Worm (Caenorhabditis elegans) whole organism, L2 larva: ENCODE results near the gene efr-3.

Experiments used
- C34F6.9 ChIP-seq: fragments of 150-350 bp; optimal IDR thresholded peaks from 2 replicates; lab custom pipeline; 2014; ENCODE audit warnings: missing biosample characterization, missing genetic modification characterization
- F13H6.1 ChIP-seq: sonication (generic microtip); optimal IDR thresholded peaks from 2 replicates; lab custom pipeline; 2016; ENCODE audit warnings: missing genetic modification characterization, missing compliant biosample characterization
- R02D3.7 ChIP-seq: fragments of 150-350 bp; optimal IDR thresholded peaks from 2 replicates; lab custom pipeline; 2014; ENCODE audit warnings: missing biosample characterization, missing genetic modification characterization
- Y55F3AM.14 ChIP-seq: fragments of 200-800 bp; sonication (Bioruptor generic); optimal IDR thresholded peaks from 2 replicates; lab custom pipeline; 2018; ENCODE audit warnings: mild to moderate bottlenecking, missing genetic modification characterization, missing compliant biosample characterization
- ZK546.5 ChIP-seq: sonication (generic microtip); optimal IDR thresholded peaks from 2 replicates; lab custom pipeline; 2017; ENCODE audit warnings: missing biosample characterization, missing genetic modification characterization
- alr-1 ChIP-seq: fragments of 150-350 bp; optimal IDR thresholded peaks from 2 replicates; lab custom pipeline; 2014; ENCODE audit warnings: missing biosample characterization, missing genetic modification characterization
- aly-2 ChIP-seq: fragments of 150-350 bp; optimal IDR thresholded peaks from 2 replicates; lab custom pipeline; 2014; ENCODE audit warnings: missing biosample characterization, missing genetic modification characterization
- ama-1 ChIP-seq: fragments of 150-350 bp; optimal IDR thresholded peaks from 2 replicates; lab custom pipeline; 2018; ENCODE audit warnings: inconsistent platforms
- blmp-1 ChIP-seq: sonication (generic microtip); optimal IDR thresholded peaks from 2 replicates; lab custom pipeline; 2017; ENCODE audit warnings: missing genetic modification characterization, mild to moderate bottlenecking, missing compliant biosample characterization, antibody characterized with exemption, moderate library complexity; ENCODE audit not compliant: insufficient read depth
- ceh-16 ChIP-seq: fragments of 150-350 bp; optimal IDR thresholded peaks from 2 replicates; lab custom pipeline; 2014; ENCODE audit warnings: missing biosample characterization, missing genetic modification characterization
- ceh-82 ChIP-seq: fragments of 150-350 bp; optimal IDR thresholded peaks from 2 replicates; lab custom pipeline; 2014; ENCODE audit warnings: missing biosample characterization, missing genetic modification characterization
- crh-2 ChIP-seq: sonication (generic microtip); optimal IDR thresholded peaks from 2 replicates; lab custom pipeline; 2017; ENCODE audit warnings: missing biosample characterization, missing genetic modification characterization
- dmd-4 ChIP-seq: sonication (generic microtip); optimal IDR thresholded peaks from 2 replicates; lab custom pipeline; 2017; ENCODE audit warnings: missing biosample characterization, missing genetic modification characterization
- egl-27 ChIP-seq: sonication (generic microtip); optimal IDR thresholded peaks from 3 replicates; lab custom pipeline; 2017; ENCODE audit warnings: missing biosample characterization, missing genetic modification reagents, missing genetic modification characterization
- elt-1 ChIP-seq: fragments of 150-350 bp; optimal IDR thresholded peaks from 2 replicates; lab custom pipeline; 2014; ENCODE audit warnings: missing biosample characterization, missing genetic modification characterization
- elt-3 ChIP-seq: sonication (generic microtip); optimal IDR thresholded peaks from 2 replicates; lab custom pipeline; 2017; ENCODE audit warnings: missing biosample characterization, missing genetic modification characterization
- fos-1 ChIP-seq: fragments of 150-350 bp; optimal IDR thresholded peaks from 2 replicates; lab custom pipeline; 2014; ENCODE audit warnings: missing biosample characterization, missing genetic modification characterization
- gmeb-1 ChIP-seq: fragments of 150-350 bp; optimal IDR thresholded peaks from 2 replicates; lab custom pipeline; 2014; ENCODE audit warnings: missing biosample characterization, missing genetic modification characterization
- lin-11 ChIP-seq: fragments of 150-350 bp; sonication (generic microtip); optimal IDR thresholded peaks from 2 replicates; lab custom pipeline; 2014; ENCODE audit warnings: missing biosample characterization, missing genetic modification characterization, inconsistent platforms, mixed read lengths
- lin-13 ChIP-seq: fragments of 150-350 bp; optimal IDR thresholded peaks from 2 replicates; lab custom pipeline; 2014; ENCODE audit warnings: missing biosample characterization, missing genetic modification reagents, missing genetic modification characterization
- lin-39 ChIP-seq: fragments of 150-350 bp; optimal IDR thresholded peaks from 2 replicates; lab custom pipeline; 2014; ENCODE audit warnings: missing biosample characterization, missing genetic modification reagents, missing genetic modification characterization
- lsy-2 ChIP-seq, 2 experiments: fragments of 150-350 bp in 1 of 2; sonication (generic microtip) in 1 of 2; optimal IDR thresholded peaks; 2 replicates each; lab custom pipeline; 2014 to 2017; ENCODE audit warnings: missing biosample characterization in 2 of 2, missing genetic modification characterization in 2 of 2
- mab-5 ChIP-seq: fragments of 150-350 bp; optimal IDR thresholded peaks from 2 replicates; lab custom pipeline; 2014; ENCODE audit warnings: missing biosample characterization, missing genetic modification characterization
- mbf-1 ChIP-seq: sonication (generic microtip); optimal IDR thresholded peaks from 2 replicates; lab custom pipeline; 2017; ENCODE audit warnings: missing biosample characterization, missing genetic modification characterization
- mdl-1 ChIP-seq, 2 experiments: fragments of 150-350 bp in 1 of 2; sonication (generic microtip) in 1 of 2; optimal IDR thresholded peaks; 2 replicates each; lab custom pipeline; 2017; ENCODE audit warnings: missing biosample characterization in 2 of 2, missing genetic modification characterization in 2 of 2
- nhr-10 ChIP-seq: sonication (generic microtip); optimal IDR thresholded peaks from 2 replicates; lab custom pipeline; 2017; ENCODE audit warnings: missing biosample characterization, missing genetic modification characterization
- nhr-11 ChIP-seq: fragments of 150-350 bp; optimal IDR thresholded peaks from 2 replicates; lab custom pipeline; 2014; ENCODE audit warnings: missing biosample characterization, missing genetic modification characterization
- nhr-12 ChIP-seq: fragments of 150-350 bp; optimal IDR thresholded peaks from 2 replicates; lab custom pipeline; 2014; ENCODE audit warnings: missing biosample characterization, missing genetic modification characterization
- nhr-129 ChIP-seq: fragments of 150-350 bp; optimal IDR thresholded peaks from 2 replicates; lab custom pipeline; 2014; ENCODE audit warnings: missing biosample characterization, missing genetic modification characterization
- nhr-21 ChIP-seq: fragments of 150-350 bp; optimal IDR thresholded peaks from 2 replicates; lab custom pipeline; 2014; ENCODE audit warnings: missing biosample characterization, missing genetic modification characterization
- nhr-23 ChIP-seq: fragments of 150-350 bp; optimal IDR thresholded peaks from 2 replicates; lab custom pipeline; 2014; ENCODE audit warnings: missing biosample characterization, missing genetic modification reagents, missing genetic modification characterization
- nhr-237 ChIP-seq: fragments of 150-350 bp; optimal IDR thresholded peaks from 2 replicates; lab custom pipeline; 2014; ENCODE audit warnings: missing biosample characterization, missing genetic modification characterization
- nhr-25 ChIP-seq: fragments of 150-350 bp; sonication (generic microtip); optimal IDR thresholded peaks from 3 replicates; lab custom pipeline; 2014; ENCODE audit warnings: missing biosample characterization, missing genetic modification characterization
- nhr-6 ChIP-seq: fragments of 150-350 bp; optimal IDR thresholded peaks from 2 replicates; lab custom pipeline; 2014; ENCODE audit warnings: missing biosample characterization, missing genetic modification characterization
- nhr-77 ChIP-seq: fragments of 150-350 bp; optimal IDR thresholded peaks from 2 replicates; lab custom pipeline; 2014; ENCODE audit warnings: missing biosample characterization, missing genetic modification characterization
- peb-1 ChIP-seq: fragments of 150-350 bp; optimal IDR thresholded peaks from 2 replicates; lab custom pipeline; 2014; ENCODE audit warnings: missing biosample characterization, missing genetic modification characterization
- sem-4 ChIP-seq: fragments of 150-350 bp; optimal IDR thresholded peaks from 2 replicates; lab custom pipeline; 2014; ENCODE audit warnings: missing biosample characterization, missing genetic modification reagents, missing genetic modification characterization
- skn-1 ChIP-seq: sonication (generic microtip); optimal IDR thresholded peaks from 2 replicates; lab custom pipeline; 2017; ENCODE audit warnings: missing biosample characterization, missing genetic modification characterization
- sma-3 ChIP-seq: sonication (generic microtip); optimal IDR thresholded peaks from 2 replicates; lab custom pipeline; 2016; ENCODE audit warnings: missing genetic modification reagents, missing genetic modification characterization, missing compliant biosample characterization
- sma-9 ChIP-seq, 2 experiments: fragments of 150-350 bp in 1 of 2; sonication (generic microtip) in 1 of 2; optimal IDR thresholded peaks; 2 replicates each; lab custom pipeline; 2014 to 2016; ENCODE audit warnings: missing genetic modification characterization in 2 of 2, mild to moderate bottlenecking in 1 of 2, missing biosample characterization in 1 of 2, missing compliant biosample characterization in 1 of 2, missing genetic modification reagents in 1 of 2, moderate library complexity in 1 of 2
- snpc-4 ChIP-seq: fragments of 150-350 bp; optimal IDR thresholded peaks from 2 replicates; lab custom pipeline; 2014; ENCODE audit warnings: missing biosample characterization, missing genetic modification characterization
- unc-39 ChIP-seq: fragments of 150-350 bp; optimal IDR thresholded peaks from 2 replicates; lab custom pipeline; 2014; ENCODE audit warnings: missing biosample characterization, missing genetic modification characterization
- unc-55 ChIP-seq: fragments of 150-350 bp; sonication (generic microtip); optimal IDR thresholded peaks from 3 replicates; lab custom pipeline; 2014; ENCODE audit warnings: missing biosample characterization, missing genetic modification reagents, missing genetic modification characterization
- unc-62 ChIP-seq: fragments of 150-350 bp; optimal IDR thresholded peaks from 2 replicates; lab custom pipeline; 2014; ENCODE audit warnings: missing biosample characterization, missing genetic modification reagents, missing genetic modification characterization
- zag-1 ChIP-seq: fragments of 150-350 bp; optimal IDR thresholded peaks from 2 replicates; lab custom pipeline; 2014; ENCODE audit warnings: missing biosample characterization, missing genetic modification characterization
- ztf-1 ChIP-seq: fragments of 200-800 bp; sonication (Bioruptor generic); conservative IDR thresholded peaks from 2 replicates; pipeline ENCODE4 v1.3.6; 2022; ENCODE audit warnings: missing genetic modification characterization, missing compliant biosample characterization
- ztf-11 ChIP-seq: sonication (generic microtip); optimal IDR thresholded peaks from 2 replicates; lab custom pipeline; 2017; ENCODE audit warnings: missing biosample characterization, missing genetic modification characterization
- ztf-4 ChIP-seq: fragments of 150-350 bp; optimal IDR thresholded peaks from 2 replicates; lab custom pipeline; 2014; ENCODE audit warnings: missing biosample characterization, missing genetic modification characterization

efr-3 gene

DNA sequence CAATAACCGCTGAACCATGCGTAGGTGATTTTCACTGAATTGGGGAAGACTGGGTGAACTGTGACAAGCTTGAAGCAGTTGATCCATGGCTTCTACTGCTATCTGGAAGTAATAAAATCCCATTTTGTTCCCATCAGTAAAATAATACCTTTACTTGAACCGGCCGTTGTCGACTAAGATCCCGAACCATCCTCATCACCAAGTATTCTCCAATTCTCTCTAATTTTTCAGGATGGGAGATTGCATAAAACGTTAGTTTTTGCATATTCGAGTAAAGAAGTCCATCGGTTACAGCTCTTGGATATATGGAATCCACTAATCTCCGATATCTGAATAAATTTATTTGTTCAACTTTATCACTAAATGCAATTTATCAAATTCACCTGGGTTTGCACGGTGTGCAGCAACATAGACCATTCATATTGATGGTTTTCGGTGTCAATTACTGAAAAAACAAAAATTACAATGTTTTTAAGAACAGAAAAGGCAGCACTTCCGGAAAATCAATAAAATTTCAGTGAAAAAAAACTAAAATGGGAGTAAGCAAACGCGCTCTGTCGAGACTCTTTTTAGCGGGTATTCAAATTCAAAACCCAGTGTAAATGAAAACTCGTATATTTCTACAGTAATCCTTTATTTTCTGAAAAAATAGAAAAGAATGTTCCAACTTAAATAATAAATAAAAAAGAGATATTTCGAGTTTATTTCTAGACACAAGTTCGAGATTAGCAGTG lies at the start of gene efr-3:
Gene efr-3 (minus strand): TSS at position 505 of the 734 bp plus-strand sequence.
- TF ChIP-seq C34F6.9 (tag; lab: Kevin White, UChicago) (peak; percentile 78), ceh-82 (tag; lab: Kevin White, UChicago) (no peak), ceh-16 (no peak), peb-1 (no peak), nhr-237 (no peak), nhr-21 (no peak), ztf-1 (GFP tag; lab: Robert Waterston, UW) (no peak), mdl-1 (tag; optimal IDR thresholded peaks at IDR 0.05; lab: Kevin White, UChicago) (no peak), alr-1 (no peak), nhr-12 (tag; lab: Kevin White, UChicago) (no peak), unc-55 (GFP tag; lab: Kevin White, UChicago) (peak; percentile 86), lin-11 (no peak), nhr-6 (tag; lab: Kevin White, UChicago) (no peak), lsy-2 (tag; optimal IDR thresholded peaks at IDR 0.05; lab: Kevin White, UChicago) (peak; percentile 58 to 79), ama-1 (lab: Kevin White, UChicago) (no peak), skn-1 (tag; lab: Kevin White, UChicago) (no peak), snpc-4 (no peak), unc-39 (no peak), elt-1 (tag; lab: Kevin White, UChicago) (no peak), nhr-23 (tag; lab: Kevin White, UChicago) (no peak), lin-39 (tag; lab: Kevin White, UChicago) (no peak), unc-62 (no peak), lin-13 (GFP tag; lab: Kevin White, UChicago) (peak; percentile 46), nhr-25 (tag; lab: Kevin White, UChicago) (no peak), nhr-10 (tag; lab: Kevin White, UChicago) (no peak), R02D3.7 (tag; lab: Kevin White, UChicago) (no peak), gmeb-1 (tag; lab: Kevin White, UChicago) (peak; percentile 92), crh-2 (tag; lab: Kevin White, UChicago) (peak; percentile 56), zag-1 (tag; lab: Kevin White, UChicago) (no peak), F13H6.1 (tag; lab: Kevin White, UChicago) (no peak), ZK546.5 (tag; lab: Kevin White, UChicago) (no peak), ztf-4 (tag; lab: Kevin White, UChicago) (no peak), mab-5 (tag; lab: Kevin White, UChicago) (peak; percentile 41), nhr-77 (no peak), nhr-129 (tag; lab: Kevin White, UChicago) (no peak), sem-4 (tag; lab: Kevin White, UChicago) (no peak), mbf-1 (tag; lab: Kevin White, UChicago) (no peak), sma-3 (no peak), sma-9 (GFP tag; optimal IDR thresholded peaks at IDR 0.05; lab: Kevin White, UChicago) (peak; percentile 16), sma-9 (tag; optimal IDR thresholded peaks at IDR 0.05; lab: Kevin White, UChicago) (no peak), dmd-4 (tag; lab: Kevin White, UChicago) (no peak), elt-3 (tag; lab: Kevin White, UChicago) (no peak), aly-2 (tag; lab: Kevin White, UChicago) (no peak), ztf-11 (tag; lab: Kevin White, UChicago) (no peak), egl-27 (no peak)
- TF ChIP-seq, all 48 proteins: peak for 8

DNA sequence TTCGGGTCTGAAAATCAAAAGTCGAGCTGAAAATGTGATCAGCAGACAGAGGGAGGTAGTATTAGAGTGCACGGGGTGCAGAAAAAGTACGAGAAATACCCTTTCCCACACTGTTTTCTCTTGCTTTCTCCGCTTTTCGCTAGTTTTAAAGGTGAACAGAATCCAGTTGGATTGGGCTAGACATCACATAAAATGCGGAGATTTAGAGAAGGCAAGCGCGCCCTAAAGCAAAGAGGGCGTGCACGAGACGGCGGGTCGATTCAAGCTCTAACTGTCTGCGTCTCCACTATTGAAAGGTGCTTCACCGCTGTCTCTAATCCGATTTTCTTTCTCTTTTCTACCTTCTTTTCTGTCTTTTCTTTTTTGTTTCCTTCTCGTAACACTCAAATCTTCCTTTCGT lies 49.2 kb upstream of the efr-3 start:
- TF ChIP-seq peb-1 (no peak), C34F6.9 (tag; lab: Kevin White, UChicago) (peak; percentile 93), ZK546.5 (tag; lab: Kevin White, UChicago) (no peak), unc-62 (no peak), crh-2 (tag; lab: Kevin White, UChicago) (peak; percentile 88), nhr-6 (tag; lab: Kevin White, UChicago) (peak; percentile 22), nhr-237 (peak; percentile 40), gmeb-1 (tag; lab: Kevin White, UChicago) (peak; percentile 77), R02D3.7 (tag; lab: Kevin White, UChicago) (no peak), nhr-11 (tag; lab: Kevin White, UChicago) (no peak), nhr-129 (tag; lab: Kevin White, UChicago) (peak; percentile 89), mab-5 (tag; lab: Kevin White, UChicago) (peak; percentile 71), nhr-12 (tag; lab: Kevin White, UChicago) (no peak), nhr-23 (tag; lab: Kevin White, UChicago) (no peak), nhr-21 (peak; percentile 81), ztf-4 (tag; lab: Kevin White, UChicago) (peak; percentile 60), Y55F3AM.14 (no peak), unc-55 (GFP tag; lab: Kevin White, UChicago) (peak; percentile 91), lin-39 (tag; lab: Kevin White, UChicago) (no peak), skn-1 (tag; lab: Kevin White, UChicago) (no peak), nhr-25 (tag; lab: Kevin White, UChicago) (peak; percentile 79), F13H6.1 (tag; lab: Kevin White, UChicago) (peak; percentile 88), sma-3 (peak; percentile 80), dmd-4 (tag; lab: Kevin White, UChicago) (no peak), elt-1 (tag; lab: Kevin White, UChicago) (no peak), nhr-77 (no peak), blmp-1 (tag; lab: Kevin White, UChicago) (peak; percentile 92), ztf-1 (GFP tag; lab: Robert Waterston, UW) (no peak), fos-1 (tag; lab: Kevin White, UChicago) (peak; percentile 53), zag-1 (tag; lab: Kevin White, UChicago) (peak; percentile 56), ceh-82 (tag; lab: Kevin White, UChicago) (no peak), ama-1 (lab: Kevin White, UChicago) (no peak)
